Worm (Caenorhabditis elegans): ENCODE data around the gene C50B8.4.

C50B8.4 gene

DNA sequence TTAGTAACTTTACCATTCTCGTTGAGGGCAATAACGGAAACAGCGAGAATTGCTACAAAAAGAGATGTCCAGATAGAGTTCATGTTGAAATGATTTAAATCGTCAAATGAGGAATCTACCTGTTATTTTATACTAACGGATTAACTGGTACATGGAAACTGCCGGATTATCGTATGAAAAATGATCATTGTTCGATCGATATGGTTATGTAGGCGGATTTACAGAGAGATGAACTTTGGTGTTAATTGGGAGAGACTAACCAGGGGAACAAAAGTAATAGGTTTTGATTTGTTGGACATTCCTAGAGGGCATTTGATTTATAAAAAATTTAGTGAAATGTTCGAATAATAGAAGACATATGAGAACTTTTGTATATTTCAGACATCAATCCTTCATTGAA is 40.0 kb downstream of the C50B8.4 start, which contains the start of gene spig-9:
spig-9 (minus strand) TSS at position 101 of the 400 bp plus-strand sequence.
- no peak for TF ChIP-seq F13H6.1 (tag; optimal IDR thresholded peaks at IDR 0.05)
- no peak for TF ChIP-seq ceh-30 (tag; optimal IDR thresholded peaks at IDR 0.05)
- no peak for TF ChIP-seq Y22D7AL.16 (tag; optimal IDR thresholded peaks at IDR 0.05)
- no peak for TF ChIP-seq ttx-3 (tag; optimal IDR thresholded peaks at IDR 0.05)
- TF ChIP-seq dmd-4 (tag; optimal IDR thresholded peaks at IDR 0.05; ENCODE audit: borderline replicate concordance) = no peak
- no peak for TF ChIP-seq hlh-15 (tag; optimal IDR thresholded peaks at IDR 0.05)
- no peak for TF ChIP-seq T23F11.4 (GFP tag; optimal IDR thresholded peaks at IDR 0.05)

DNA sequence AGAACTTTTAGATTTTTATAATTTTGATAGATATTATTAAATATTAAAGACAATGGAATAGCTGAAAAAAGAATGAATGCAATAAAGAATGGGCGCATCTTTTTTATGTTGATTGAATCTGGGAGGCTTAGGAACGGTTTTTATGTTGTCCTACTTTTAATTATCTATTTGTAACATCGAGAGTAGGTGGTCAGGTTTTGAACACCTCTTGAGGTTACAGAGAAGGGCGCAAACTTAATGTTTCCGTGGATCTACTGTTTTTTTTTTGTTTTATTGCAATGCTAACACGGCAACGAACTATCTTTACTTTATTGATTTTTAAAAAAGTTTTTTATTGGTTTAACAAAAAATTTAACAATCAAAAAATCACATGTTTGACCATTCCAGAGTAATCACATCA is 42.1 kb downstream of the C50B8.4 start, which contains the start of gene F53F4.7:
F53F4.7 (minus strand) TSS at position 101 of the 400 bp plus-strand sequence.
- TF ChIP-seq unc-3 (GFP tag; conservative IDR thresholded peaks at IDR 0.05) = no peak
- no peak for TF ChIP-seq unc-3 (tag; optimal IDR thresholded peaks at IDR 0.05)
- no peak for TF ChIP-seq ztf-16 (tag; optimal IDR thresholded peaks at IDR 0.05)
- no peak for TF ChIP-seq tbx-7 (tag; optimal IDR thresholded peaks at IDR 0.05)
- TF ChIP-seq ceh-22 (tag; optimal IDR thresholded peaks at IDR 0.05) = no peak
- no peak for TF ChIP-seq T23F11.4 (GFP tag; optimal IDR thresholded peaks at IDR 0.05)
- no peak for TF ChIP-seq rnt-1 (tag; optimal IDR thresholded peaks at IDR 0.05)
- no peak for TF ChIP-seq zip-5 (tag; optimal IDR thresholded peaks at IDR 0.05)
- no peak for TF ChIP-seq pros-1 (tag; optimal IDR thresholded peaks at IDR 0.05)
- TF ChIP-seq hlh-15 (tag; optimal IDR thresholded peaks at IDR 0.05) = no peak
- TF ChIP-seq eyg-1 (tag; optimal IDR thresholded peaks at IDR 0.05) = no peak
- TF ChIP-seq fkh-6 (tag; optimal IDR thresholded peaks at IDR 0.05) = no peak
- TF ChIP-seq ceh-45 (GFP tag; IDR thresholded peaks at IDR 0.05) = no peak
- TF ChIP-seq tbx-2 (tag; optimal IDR thresholded peaks at IDR 0.05) = no peak
- no peak for TF ChIP-seq nfya-1 (tag; optimal IDR thresholded peaks at IDR 0.05)
- TF ChIP-seq pax-1 (tag; optimal IDR thresholded peaks at IDR 0.05) = no peak
- no peak for TF ChIP-seq unc-86 (tag; optimal IDR thresholded peaks at IDR 0.05)
- TF ChIP-seq syd-9 (tag; optimal IDR thresholded peaks at IDR 0.05) = no peak

DNA sequence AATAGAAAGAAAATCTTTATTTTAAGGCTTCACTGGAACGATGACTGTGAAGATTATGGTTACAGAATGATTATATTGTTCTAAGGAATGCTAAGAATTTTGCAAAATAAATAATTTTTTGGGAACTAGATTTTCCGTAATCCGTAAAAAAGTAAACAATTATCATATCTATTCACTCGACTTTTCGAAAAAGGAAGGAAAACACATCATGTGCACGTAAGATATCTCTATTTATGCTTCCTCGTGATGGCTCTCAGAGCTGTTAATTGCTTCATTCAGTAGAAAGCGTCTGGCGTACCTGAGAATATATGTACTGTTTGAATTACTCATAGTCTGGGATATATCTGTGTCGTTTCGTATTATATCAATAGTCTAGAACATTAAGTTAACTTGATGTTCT is 47.9 kb downstream of the C50B8.4 start, which contains the start of gene srd-11:
srd-11 (minus strand) TSS at position 101 of the 400 bp plus-strand sequence.
- no peak for TF ChIP-seq T23F11.4 (GFP tag; optimal IDR thresholded peaks at IDR 0.05)
- no peak for TF ChIP-seq elt-4 (tag; optimal IDR thresholded peaks at IDR 0.05)
- TF ChIP-seq lim-6 (tag; optimal IDR thresholded peaks at IDR 0.05) = no peak
- no peak for TF ChIP-seq dmd-4 (tag; optimal IDR thresholded peaks at IDR 0.05; ENCODE audit: borderline replicate concordance)
- TF ChIP-seq ceh-14 (tag; optimal IDR thresholded peaks at IDR 0.05) = no peak
- TF ChIP-seq unc-55 (GFP tag; optimal IDR thresholded peaks at IDR 0.05) = no peak
- TF ChIP-seq sox-4 (tag; optimal IDR thresholded peaks at IDR 0.05) = no peak

DNA sequence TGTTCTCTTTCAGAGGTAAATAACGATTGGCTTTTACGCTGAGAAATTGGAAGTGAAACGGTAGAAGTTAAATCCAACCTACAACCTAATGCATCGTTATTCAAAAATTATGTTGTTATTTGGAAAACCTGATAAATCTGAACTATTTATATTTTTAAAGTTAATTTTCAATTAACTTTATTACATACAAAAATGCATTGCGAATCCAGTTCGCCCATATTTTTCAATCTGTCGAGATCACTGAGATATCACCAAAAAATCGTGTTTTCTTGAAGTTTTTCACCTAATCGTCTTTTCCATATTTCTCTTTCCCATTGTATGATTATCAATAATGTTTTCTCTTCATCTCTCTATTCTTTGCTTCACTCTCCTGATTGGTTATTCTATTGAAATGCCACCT is 48.9 kb downstream of the C50B8.4 start, which contains the start of gene F53F4.15:
F53F4.15 (plus strand) TSS at position 301 of the 400 bp plus-strand sequence.
- TF ChIP-seq fkh-10 (GFP tag; optimal IDR thresholded peaks at IDR 0.05) (no peak), hlh-15 (tag; optimal IDR thresholded peaks at IDR 0.05) (no peak), ceh-30 (tag; optimal IDR thresholded peaks at IDR 0.05) (no peak), ceh-48 (tag; optimal IDR thresholded peaks at IDR 0.05) (no peak), hlh-30 (tag; optimal IDR thresholded peaks at IDR 0.05; ENCODE audit: insufficient read depth) (no peak), sox-2 (GFP tag; IDR thresholded peaks at IDR 0.05) (no peak), ceh-34 (tag; optimal IDR thresholded peaks at IDR 0.05) (no peak), syd-9 (tag; optimal IDR thresholded peaks at IDR 0.05) (no peak), ceh-31 (tag; optimal IDR thresholded peaks at IDR 0.05) (no peak), hlh-6 (tag; optimal IDR thresholded peaks at IDR 0.05) (no peak), pax-1 (tag; optimal IDR thresholded peaks at IDR 0.05) (no peak)

DNA sequence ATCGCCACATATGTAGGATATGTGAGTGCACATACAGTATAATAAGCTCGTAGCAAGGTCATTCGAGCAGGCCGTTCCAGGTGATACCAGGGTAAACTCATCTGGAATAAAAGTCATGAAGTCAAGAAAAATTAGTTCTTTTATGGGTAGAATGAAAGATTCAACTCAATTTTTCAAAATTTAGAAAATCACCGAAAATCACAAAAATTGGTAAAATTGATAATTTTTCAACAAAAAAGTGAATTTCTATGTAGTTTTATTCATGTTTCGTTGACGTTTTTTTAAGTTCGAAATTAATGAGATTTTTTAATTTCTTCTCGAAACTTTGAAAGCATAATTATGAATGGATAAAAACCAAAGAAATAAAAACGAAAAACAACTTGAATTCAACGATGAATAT is 49.9 kb downstream of the C50B8.4 start, which contains the start of gene F53F4.16:
F53F4.16 (minus strand) TSS at position 101 of the 400 bp plus-strand sequence.
- no peak for TF ChIP-seq ttx-3 (tag; optimal IDR thresholded peaks at IDR 0.05)
- no peak for TF ChIP-seq ceh-14 (tag; optimal IDR thresholded peaks at IDR 0.05)
- no peak for TF ChIP-seq F13H6.1 (tag; optimal IDR thresholded peaks at IDR 0.05)
- no peak for TF ChIP-seq ceh-48 (tag; optimal IDR thresholded peaks at IDR 0.05)
- no peak for TF ChIP-seq che-1 (tag; optimal IDR thresholded peaks at IDR 0.05)
- TF ChIP-seq tbx-2 (tag; optimal IDR thresholded peaks at IDR 0.05) = no peak
- no peak for TF ChIP-seq dve-1 (tag; optimal IDR thresholded peaks at IDR 0.05)
- TF ChIP-seq sox-4 (tag; optimal IDR thresholded peaks at IDR 0.05) = no peak
- no peak for TF ChIP-seq C08G9.2 (tag; optimal IDR thresholded peaks at IDR 0.05)
- no peak for TF ChIP-seq ceh-30 (tag; optimal IDR thresholded peaks at IDR 0.05)
- TF ChIP-seq pros-1 (tag; optimal IDR thresholded peaks at IDR 0.05) = no peak

Data from whole organism, late embryonic.